Worm (Caenorhabditis elegans) whole organism, L4/young adult: Measurements from ENCODE around the gene srr-2.

Experiments used
- W03F9.2 ChIP-seq: fragments of 150-350 bp; optimal IDR thresholded peaks from 2 replicates; lab custom pipeline; 2014; ENCODE audit warnings: missing biosample characterization, missing genetic modification characterization
- dao-5 ChIP-seq: sonication (generic microtip); optimal IDR thresholded peaks from 2 replicates; lab custom pipeline; 2016; ENCODE audit warnings: missing genotype, missing genetic modification characterization, moderate library complexity, missing compliant biosample characterization

ce11 chrV:19250983-19251382 is 34.0 kb upstream of the srr-2 start, which contains the start of gene str-81:
- no peak for TF ChIP-seq dao-5 (tag; lab: Kevin White, UChicago)
- TF ChIP-seq W03F9.2 = no peak
